Worm (Caenorhabditis elegans) whole organism, mixed stage, embryonic: Measurements from ENCODE around the gene C16C4.1.

Source experiments
- blmp-1 ChIP-seq: fragments of 150-350 bp; optimal IDR thresholded peaks from 2 replicates; lab custom pipeline; 2014; ENCODE audit warnings: missing biosample characterization, missing genetic modification characterization
- ces-1 ChIP-seq: fragments of 150-350 bp; optimal IDR thresholded peaks from 2 replicates; lab custom pipeline; 2014; ENCODE audit warnings: missing biosample characterization, missing genetic modification reagents, missing genetic modification characterization
- elt-1 ChIP-seq: sonication (generic microtip); optimal IDR thresholded peaks from 2 replicates; lab custom pipeline; 2017; ENCODE audit warnings: missing genetic modification characterization, mild to moderate bottlenecking, missing compliant biosample characterization, antibody characterized with exemption, moderate library complexity, borderline replicate concordance; ENCODE audit not compliant: insufficient read depth
- lsy-2 ChIP-seq: fragments of 150-350 bp; optimal IDR thresholded peaks from 2 replicates; lab custom pipeline; 2014; ENCODE audit warnings: missing biosample characterization, missing genetic modification characterization
- nhr-237 ChIP-seq: fragments of 150-350 bp; optimal IDR thresholded peaks from 2 replicates; lab custom pipeline; 2014; ENCODE audit warnings: missing biosample characterization, missing genetic modification characterization
- nhr-28 ChIP-seq: fragments of 150-350 bp; optimal IDR thresholded peaks from 2 replicates; lab custom pipeline; 2014; ENCODE audit warnings: missing biosample characterization, missing genetic modification characterization
- nhr-76 ChIP-seq: sonication (generic microtip); optimal IDR thresholded peaks from 2 replicates; lab custom pipeline; 2017; ENCODE audit warnings: missing biosample characterization, missing genetic modification characterization
- snpc-4 ChIP-seq: fragments of 150-350 bp; optimal IDR thresholded peaks from 2 replicates; lab custom pipeline; 2014; ENCODE audit warnings: missing biosample characterization, missing genetic modification characterization
- sptf-1 ChIP-seq: sonication (generic microtip); optimal IDR thresholded peaks from 2 replicates; lab custom pipeline; 2017; ENCODE audit warnings: mild to moderate bottlenecking, missing genetic modification characterization, moderate library complexity, missing compliant biosample characterization
- tbx-8 ChIP-seq: fragments of 200-800 bp; sonication (Bioruptor generic); optimal IDR thresholded peaks from 2 replicates; lab custom pipeline; 2018; ENCODE audit warnings: mild to moderate bottlenecking, missing genetic modification characterization, moderate library complexity, missing compliant biosample characterization
- unc-120 ChIP-seq: sonication (generic microtip); optimal IDR thresholded peaks from 2 replicates; lab custom pipeline; 2017; ENCODE audit warnings: missing genetic modification characterization, missing compliant biosample characterization; ENCODE audit not compliant: poor library complexity, severe bottlenecking
- unc-62 ChIP-seq: fragments of 150-350 bp; optimal IDR thresholded peaks from 2 replicates; lab custom pipeline; 2014; ENCODE audit warnings: missing biosample characterization, missing genetic modification reagents, missing genetic modification characterization
- ztf-11 ChIP-seq: fragments of 150-350 bp; optimal IDR thresholded peaks from 2 replicates; lab custom pipeline; 2014; ENCODE audit warnings: missing biosample characterization, missing genetic modification characterization

- TF ChIP-seq ztf-11 (tag; lab: Kevin White, UChicago) (no peak), lsy-2 (no peak), tbx-8 (GFP tag; lab: Kevin White, UChicago) (no peak), nhr-237 (tag; lab: Kevin White, UChicago) (no peak), nhr-28 (no peak), unc-62 (no peak), elt-1 (tag; lab: Kevin White, UChicago) (no peak), sptf-1 (tag; lab: Kevin White, UChicago) (no peak), unc-120 (tag; lab: Kevin White, UChicago) (no peak), snpc-4 (tag; lab: Kevin White, UChicago) (no peak), nhr-76 (tag; lab: Kevin White, UChicago) (no peak), ces-1 (GFP tag; lab: Kevin White, UChicago) (no peak), blmp-1 (tag; lab: Kevin White, UChicago) (no peak)
Observed at ce11 chrII:1895278-1895677, 1.3 kb downstream of the C16C4.1 start, which contains the start of gene C46F9.5.
